Worm (Caenorhabditis elegans) whole organism, mixed stage, embryonic: ENCODE data around the gene ZC455.1.

Experiments used
- ces-1 ChIP-seq: fragments of 150-350 bp; optimal IDR thresholded peaks from 2 replicates; lab custom pipeline; 2014; ENCODE audit warnings: missing biosample characterization, missing genetic modification reagents, missing genetic modification characterization
- drap-1 ChIP-seq: fragments of 200-800 bp; sonication (Bioruptor generic); optimal IDR thresholded peaks from 3 replicates; lab custom pipeline; 2018; ENCODE audit warnings: mild to moderate bottlenecking, missing genetic modification characterization, missing compliant biosample characterization
- elt-3 ChIP-seq: fragments of 150-350 bp; optimal IDR thresholded peaks from 2 replicates; lab custom pipeline; 2014; ENCODE audit warnings: missing biosample characterization, missing genetic modification characterization
- flh-1 ChIP-seq: fragments of 200-800 bp; sonication (Bioruptor generic); optimal IDR thresholded peaks from 2 replicates; lab custom pipeline; 2018; ENCODE audit warnings: mild to moderate bottlenecking, missing genetic modification characterization, moderate library complexity, missing compliant biosample characterization
- lin-13 ChIP-seq: fragments of 150-350 bp; optimal IDR thresholded peaks from 2 replicates; lab custom pipeline; 2014; ENCODE audit warnings: missing biosample characterization, missing genetic modification characterization
- lsy-2 ChIP-seq: fragments of 150-350 bp; optimal IDR thresholded peaks from 2 replicates; lab custom pipeline; 2014; ENCODE audit warnings: missing biosample characterization, missing genetic modification characterization
- nhr-12 ChIP-seq: fragments of 150-350 bp; optimal IDR thresholded peaks from 2 replicates; lab custom pipeline; 2014; ENCODE audit warnings: missing biosample characterization, missing genetic modification characterization
- pha-4 ChIP-seq: fragments of 150-350 bp; optimal IDR thresholded peaks from 2 replicates; lab custom pipeline; 2018; ENCODE audit warnings: missing biosample characterization, missing genetic modification reagents, missing genetic modification characterization
- sem-2 ChIP-seq: fragments of 200-800 bp; sonication (Bioruptor generic); optimal IDR thresholded peaks from 2 replicates; lab custom pipeline; 2018; ENCODE audit warnings: mild to moderate bottlenecking, missing genetic modification characterization, missing compliant biosample characterization
- snpc-4 ChIP-seq: fragments of 150-350 bp; optimal IDR thresholded peaks from 2 replicates; lab custom pipeline; 2014; ENCODE audit warnings: missing biosample characterization, missing genetic modification characterization
- unc-39 ChIP-seq: fragments of 150-350 bp; optimal IDR thresholded peaks from 2 replicates; lab custom pipeline; 2014; ENCODE audit warnings: missing biosample characterization, missing genetic modification characterization
- unc-62 ChIP-seq: fragments of 150-350 bp; optimal IDR thresholded peaks from 2 replicates; lab custom pipeline; 2014; ENCODE audit warnings: missing biosample characterization, missing genetic modification reagents, missing genetic modification characterization
- ztf-11 ChIP-seq: fragments of 150-350 bp; optimal IDR thresholded peaks from 2 replicates; lab custom pipeline; 2014; ENCODE audit warnings: missing biosample characterization, missing genetic modification characterization

ce11 chrV:12787026-12787425 is 13.7 kb downstream of the ZC455.1 start, which contains the start of gene fkb-4:
- TF ChIP-seq unc-39 (tag; lab: Kevin White, UChicago): no peak
- no peak for TF ChIP-seq pha-4
- no peak for TF ChIP-seq snpc-4 (tag; lab: Kevin White, UChicago)
- TF ChIP-seq lsy-2 (tag; lab: Kevin White, UChicago): no peak
- TF ChIP-seq nhr-12 (tag; lab: Kevin White, UChicago): no peak
- no peak for TF ChIP-seq ztf-11 (tag; lab: Kevin White, UChicago)
- TF ChIP-seq drap-1 (GFP tag; lab: Kevin White, UChicago): no peak
- no peak for TF ChIP-seq elt-3 (tag; lab: Kevin White, UChicago)
- no peak for TF ChIP-seq ces-1 (GFP tag; lab: Kevin White, UChicago)
- TF ChIP-seq lin-13 (tag; lab: Kevin White, UChicago): no peak
- no peak for TF ChIP-seq sem-2 (GFP tag; lab: Kevin White, UChicago)
- no peak for TF ChIP-seq flh-1 (GFP tag; lab: Kevin White, UChicago)
- TF ChIP-seq unc-62: no peak
